Worm (Caenorhabditis elegans): Measurements from ENCODE around the gene lon-8.

ce11 chrV:17982935-17983334 lies 18.2 kb downstream of the lon-8 start:
- TF ChIP-seq lin-13 (GFP tag; optimal IDR thresholded peaks at IDR 0.05) (no peak), ceh-32 (tag; optimal IDR thresholded peaks at IDR 0.05; ENCODE audit: poor library complexity) (no peak), pha-4 (GFP tag; IDR thresholded peaks at IDR 0.05) (no peak), pha-4 (tag; optimal IDR thresholded peaks at IDR 0.05) (no peak), hlh-11 (tag; optimal IDR thresholded peaks at IDR 0.05) (no peak), fos-1 (tag; optimal IDR thresholded peaks at IDR 0.05) (no peak), lim-7 (GFP tag; IDR thresholded peaks at IDR 0.05) (no peak)
